Fruit fly (Drosophila melanogaster) whole organism, wandering third instar larva: ENCODE measurements around the gene Wdr92.

Experiments used
- Abd-B ChIP-seq: fragments of >200 bp; optimal IDR thresholded peaks from 2 replicates; lab custom pipeline; 2017; ENCODE audit warnings: missing biosample characterization, missing genetic modification characterization
- CG32264 ChIP-seq: fragments of 200-800 bp; sonication (Bioruptor generic); optimal IDR thresholded peaks from 2 replicates; lab custom pipeline; 2016; ENCODE audit warnings: missing biosample characterization, missing genetic modification characterization
- CrebA ChIP-seq: fragments of 200-800 bp; sonication (Bioruptor generic); optimal IDR thresholded peaks from 2 replicates; lab custom pipeline; 2016; ENCODE audit warnings: missing biosample characterization, mild to moderate bottlenecking, missing genetic modification characterization, borderline replicate concordance
- Dfd ChIP-seq: fragments of >200 bp; optimal IDR thresholded peaks from 2 replicates; lab custom pipeline; 2017; ENCODE audit warnings: missing biosample characterization, missing genetic modification characterization
- Dif ChIP-seq: fragments of 200-275, 200-300 bp; sonication (Bioruptor generic); optimal IDR thresholded peaks from 2 replicates; lab custom pipeline; 2018; ENCODE audit warnings: missing biosample characterization, missing genetic modification characterization; ENCODE audit not compliant: partially characterized antibody
- GATAd ChIP-seq: sonication (Bioruptor generic); optimal IDR thresholded peaks from 2 replicates; lab custom pipeline; 2016; ENCODE audit warnings: missing biosample characterization, missing genetic modification characterization
- HLH106 ChIP-seq: fragments of 200-800 bp; optimal IDR thresholded peaks from 3 replicates; lab custom pipeline; 2019; ENCODE audit warnings: missing biosample characterization, mild to moderate bottlenecking, missing genetic modification characterization, moderate library complexity
- Hnf4 ChIP-seq: fragments of 200-800 bp; sonication (Bioruptor generic); optimal IDR thresholded peaks from 2 replicates; lab custom pipeline; 2016; ENCODE audit warnings: missing biosample characterization, mild to moderate bottlenecking, missing genetic modification characterization
- Hr78 ChIP-seq: fragments of >200 bp; optimal IDR thresholded peaks from 2 replicates; lab custom pipeline; 2017; ENCODE audit warnings: missing biosample characterization, missing genetic modification characterization
- Hr83 ChIP-seq: fragments of 200-300 bp; sonication (Bioruptor generic); optimal IDR thresholded peaks from 2 replicates; lab custom pipeline; 2016; ENCODE audit warnings: missing biosample characterization, mild to moderate bottlenecking, missing genetic modification characterization, moderate library complexity; ENCODE audit not compliant: poor library complexity, severe bottlenecking
- Jra ChIP-seq: sonication (Bioruptor generic); optimal IDR thresholded peaks from 2 replicates; lab custom pipeline; 2016; ENCODE audit warnings: missing biosample characterization, missing genetic modification characterization
- Mio ChIP-seq: sonication (Bioruptor generic); optimal IDR thresholded peaks from 2 replicates; lab custom pipeline; 2016; ENCODE audit warnings: missing biosample characterization, missing genetic modification characterization
- Myc ChIP-seq: fragments of >200 bp; optimal IDR thresholded peaks from 2 replicates; lab custom pipeline; 2017
- N ChIP-seq: fragments of >200 bp; optimal IDR thresholded peaks from 2 replicates; lab custom pipeline; 2018; ENCODE audit warnings: missing biosample characterization, missing external identifiers, missing genetic modification characterization
- OdsH ChIP-seq: fragments of 200-800 bp; sonication (Bioruptor generic); optimal IDR thresholded peaks from 2 replicates; lab custom pipeline; 2016; ENCODE audit warnings: missing biosample characterization, mild to moderate bottlenecking, missing genetic modification characterization
- Rel ChIP-seq, 2 experiments: fragments of 200-800 bp; sonication (Bioruptor generic) in 1 of 2; optimal IDR thresholded peaks; 2 replicates in 1 of 2; 3 replicates in 1 of 2; lab custom pipeline; 2016 to 2019; ENCODE audit warnings: mild to moderate bottlenecking in 2 of 2, missing biosample characterization in 2 of 2, missing genetic modification characterization in 2 of 2, moderate library complexity in 1 of 2
- Sp1 ChIP-seq: fragments of 200-800 bp; sonication (Bioruptor generic); optimal IDR thresholded peaks from 3 replicates; lab custom pipeline; 2019; ENCODE audit warnings: missing biosample characterization, mild to moderate bottlenecking, missing genetic modification characterization, moderate library complexity
- Vsx2 ChIP-seq: fragments of 200-300, 225-300 bp; sonication (Bioruptor generic); optimal IDR thresholded peaks from 2 replicates; lab custom pipeline; 2018; ENCODE audit warnings: missing biosample characterization, missing genetic modification characterization; ENCODE audit not compliant: partially characterized antibody
- br ChIP-seq: fragments of 200-800 bp; sonication (Bioruptor generic); optimal IDR thresholded peaks from 2 replicates; lab custom pipeline; 2016; ENCODE audit warnings: missing biosample characterization, missing genetic modification characterization
- brk ChIP-seq: fragments of 200-800 bp; sonication (Bioruptor generic); optimal IDR thresholded peaks from 2 replicates; lab custom pipeline; 2016; ENCODE audit warnings: missing biosample characterization, mild to moderate bottlenecking, missing genetic modification characterization
- dl ChIP-seq, 2 experiments: fragments of 175-275, 200-275 bp in 1 of 2; fragments of 200-275 bp in 1 of 2; sonication (Bioruptor generic); optimal IDR thresholded peaks; lab custom pipeline; 2018; ENCODE audit warnings: mild to moderate bottlenecking in 2 of 2, missing biosample characterization in 2 of 2, missing genetic modification characterization in 2 of 2, moderate library complexity in 2 of 2; ENCODE audit not compliant: partially characterized antibody in 2 of 2, insufficient read depth in 1 of 2
- dmrt93B ChIP-seq: fragments of 200-800 bp; sonication (Bioruptor generic); optimal IDR thresholded peaks from 2 replicates; lab custom pipeline; 2018; ENCODE audit warnings: missing biosample characterization, mild to moderate bottlenecking, missing genetic modification characterization
- dsf ChIP-seq: sonication (Bioruptor generic); optimal IDR thresholded peaks from 2 replicates; lab custom pipeline; 2016; ENCODE audit warnings: missing biosample characterization, missing genetic modification characterization, borderline replicate concordance
- ey ChIP-seq: fragments of 200-800 bp; sonication (Bioruptor generic); optimal IDR thresholded peaks from 2 replicates; lab custom pipeline; 2016; ENCODE audit warnings: missing biosample characterization, missing genetic modification characterization
- foxo ChIP-seq, 2 experiments: fragments of 200-800 bp; sonication (Bioruptor generic); optimal IDR thresholded peaks; 2 replicates in 1 of 2; 3 replicates in 1 of 2; lab custom pipeline; 2016 to 2017; ENCODE audit warnings: missing biosample characterization in 2 of 2, missing genetic modification characterization in 2 of 2
- fru ChIP-seq: fragments of 200-800 bp; sonication (Bioruptor generic); optimal IDR thresholded peaks from 3 replicates; lab custom pipeline; 2016; ENCODE audit warnings: missing biosample characterization, mild to moderate bottlenecking, missing genetic modification characterization
- h ChIP-seq: fragments of 200-800 bp; sonication (Bioruptor generic); optimal IDR thresholded peaks from 3 replicates; lab custom pipeline; 2016; ENCODE audit warnings: missing biosample characterization, mild to moderate bottlenecking, missing genetic modification characterization
- jim ChIP-seq: fragments of 175-275, 200-325 bp; sonication (Bioruptor generic); optimal IDR thresholded peaks from 2 replicates; lab custom pipeline; 2016; ENCODE audit warnings: missing biosample characterization, mild to moderate bottlenecking, missing genetic modification characterization
- lola ChIP-seq: fragments of >200 bp; optimal IDR thresholded peaks from 2 replicates; lab custom pipeline; 2017; ENCODE audit warnings: missing biosample characterization, missing genetic modification characterization
- psq ChIP-seq: fragments of 200-800 bp; sonication (Bioruptor generic); optimal IDR thresholded peaks from 3 replicates; lab custom pipeline; 2017; ENCODE audit warnings: missing biosample characterization, mild to moderate bottlenecking, missing genetic modification characterization, moderate library complexity
- rgr ChIP-seq: fragments of 200-800 bp; sonication (Bioruptor generic); optimal IDR thresholded peaks from 3 replicates; lab custom pipeline; 2016; ENCODE audit warnings: missing biosample characterization, mild to moderate bottlenecking, missing genetic modification characterization
- sv ChIP-seq: fragments of 200-800 bp; sonication (Bioruptor generic); optimal IDR thresholded peaks from 3 replicates; lab custom pipeline; 2016; ENCODE audit warnings: missing biosample characterization, missing genetic modification characterization
- tai ChIP-seq: sonication (Bioruptor generic); optimal IDR thresholded peaks from 2 replicates; lab custom pipeline; 2016; ENCODE audit warnings: missing biosample characterization, missing genetic modification characterization
- usp ChIP-seq: fragments of >200 bp; optimal IDR thresholded peaks from 2 replicates; lab custom pipeline; 2017; ENCODE audit warnings: missing biosample characterization, missing genetic modification characterization
- woc ChIP-seq: sonication (Bioruptor generic); optimal IDR thresholded peaks from 2 replicates; lab custom pipeline; 2016; ENCODE audit warnings: missing biosample characterization, mild to moderate bottlenecking, missing genetic modification characterization

Gene Wdr92

dm6 chr3L:17941575-17941974 is 33.6 kb downstream of the Wdr92 start:
- TF ChIP-seq Sp1 = no peak
- no peak for TF ChIP-seq GATAd
- no peak for TF ChIP-seq sv
- TF ChIP-seq CrebA (GFP tag; lab: Kevin White, UChicago) = no peak
- TF ChIP-seq CG32264 (GFP tag; lab: Kevin White, UChicago) = no peak
- TF ChIP-seq psq (GFP tag; lab: Kevin White, UChicago) = no peak
- no peak for TF ChIP-seq Abd-B (GFP tag; lab: Kevin White, UChicago)
- no peak for TF ChIP-seq HLH106 (tag; lab: Kevin White, UChicago)
- TF ChIP-seq Mio (GFP tag; lab: Kevin White, UChicago) = no peak
- TF ChIP-seq N (GFP tag; lab: Kevin White, UChicago) = no peak

DNA sequence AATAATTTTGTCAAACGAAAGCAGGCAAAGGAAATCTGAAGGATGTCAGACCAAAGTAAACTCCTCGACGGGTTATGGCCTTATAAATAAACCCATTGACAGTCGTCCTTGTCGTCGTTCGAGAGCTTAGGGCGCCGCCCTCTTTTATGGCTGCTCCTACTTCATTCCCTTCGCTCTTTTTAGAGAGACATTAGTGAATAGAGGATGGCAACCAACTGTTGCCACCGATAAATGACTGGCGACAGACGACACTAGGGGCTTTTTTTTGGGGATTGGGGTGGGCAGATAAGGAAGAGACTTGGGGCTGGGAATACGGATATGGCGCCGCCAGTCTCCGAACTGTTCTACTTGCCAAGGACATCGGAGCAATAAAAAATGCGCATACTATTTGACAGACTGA is 34.5 kb downstream of the Wdr92 start:
- TF ChIP-seq jim (GFP tag; lab: Kevin White, UChicago) (no peak), dsf (GFP tag; lab: Kevin White, UChicago) (no peak), Mio (GFP tag; lab: Kevin White, UChicago) (no peak), woc (no peak), Myc (lab: Kevin White, UChicago) (no peak), rgr (GFP tag; lab: Kevin White, UChicago) (no peak), Jra (GFP tag; lab: Kevin White, UChicago) (no peak), Hr78 (no peak), sv (no peak), Dfd (GFP tag; lab: Kevin White, UChicago) (no peak), HLH106 (tag; lab: Kevin White, UChicago) (no peak), Hnf4 (GFP tag; lab: Kevin White, UChicago) (no peak), dmrt93B (no peak), OdsH (no peak), CrebA (GFP tag; lab: Kevin White, UChicago) (no peak)

dm6 chr3L:17944614-17945013 is 36.7 kb downstream of the Wdr92 start:
- TF ChIP-seq Dfd (GFP tag; lab: Kevin White, UChicago) (no peak), Hr83 (GFP tag; lab: Kevin White, UChicago) (peak; percentile 26), lola (GFP tag; lab: Kevin White, UChicago) (no peak)

DNA sequence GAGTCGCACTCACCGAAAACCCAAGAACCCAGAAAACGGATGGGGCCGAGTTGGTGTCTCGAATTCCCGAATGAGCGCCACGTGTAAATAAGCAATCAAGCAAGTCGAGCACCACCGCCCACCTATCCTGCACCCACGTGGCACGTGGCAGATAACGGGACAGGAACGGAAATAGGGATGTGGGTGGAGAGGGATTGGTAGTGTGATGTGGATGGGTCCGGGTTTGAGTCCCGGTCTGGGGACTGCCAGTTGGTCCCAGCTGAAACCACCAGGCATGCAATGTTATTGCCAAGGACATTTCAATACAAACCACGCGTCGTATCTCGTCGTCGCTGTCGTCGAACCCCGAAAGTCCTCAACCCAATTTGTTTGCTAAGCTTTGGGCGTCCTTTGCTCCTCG is 37.5 kb downstream of the Wdr92 start:
- TF ChIP-seq Abd-B (GFP tag; lab: Kevin White, UChicago) = no peak
- no peak for TF ChIP-seq dl (GFP tag; optimal IDR thresholded peaks at IDR 0.05; lab: Kevin White, UChicago; ENCODE audit: insufficient read depth in 1 of 2, partially characterized antibody in 2 of 2)
- TF ChIP-seq usp (GFP tag; lab: Kevin White, UChicago) = no peak
- no peak for TF ChIP-seq fru (GFP tag; lab: Kevin White, UChicago)
- TF ChIP-seq ey (GFP tag; lab: Kevin White, UChicago) = no peak

dm6 chr3L:17946376-17946775 is 38.4 kb downstream of the Wdr92 start:
- TF ChIP-seq Mio (GFP tag; lab: Kevin White, UChicago) (no peak), psq (GFP tag; lab: Kevin White, UChicago) (no peak), dmrt93B (no peak), sv (no peak), GATAd (no peak), rgr (GFP tag; lab: Kevin White, UChicago) (no peak), jim (GFP tag; lab: Kevin White, UChicago) (no peak), brk (GFP tag; lab: Kevin White, UChicago) (no peak)
- TF ChIP-seq, all 38 proteins: peak for 0

DNA sequence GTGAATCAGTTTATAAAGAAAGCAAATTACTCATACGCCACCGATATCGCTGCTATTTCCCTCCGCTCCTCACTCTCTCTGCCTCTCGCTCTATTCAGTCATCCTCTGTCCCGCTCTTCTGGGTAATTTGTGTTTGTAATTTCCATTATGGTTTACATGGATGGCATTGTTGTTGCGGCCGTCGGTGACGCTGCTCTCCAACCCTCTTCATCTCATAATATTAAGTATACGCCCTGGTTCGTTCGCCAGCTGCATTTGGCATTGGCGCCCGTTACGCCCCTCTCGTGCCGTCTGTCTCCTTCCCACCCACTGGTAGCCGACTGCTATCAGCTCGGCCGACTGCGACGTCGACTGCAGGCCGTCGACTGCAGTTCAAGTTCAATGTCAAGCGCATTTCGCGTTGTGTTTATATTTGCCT is 39.4 kb downstream of the Wdr92 start:
- TF ChIP-seq HLH106 (tag; lab: Kevin White, UChicago) = peak; percentile 19
- peak; percentile 36 for TF ChIP-seq CrebA (GFP tag; lab: Kevin White, UChicago)
- peak; percentile 58 for TF ChIP-seq Hr83 (GFP tag; lab: Kevin White, UChicago)
- TF ChIP-seq brk (GFP tag; lab: Kevin White, UChicago) = peak; percentile 42
- peak; percentile 67 for TF ChIP-seq h (GFP tag; lab: Kevin White, UChicago)
- TF ChIP-seq CG32264 (GFP tag; lab: Kevin White, UChicago) = peak; percentile 14
- TF ChIP-seq foxo (GFP tag; optimal IDR thresholded peaks at IDR 0.05; lab: Kevin White, UChicago) = peak in 1 of 2 experiments; percentile 30
- no peak for TF ChIP-seq lola (GFP tag; lab: Kevin White, UChicago)
- TF ChIP-seq dl (GFP tag; optimal IDR thresholded peaks at IDR 0.05; lab: Kevin White, UChicago; ENCODE audit: insufficient read depth in 1 of 2, partially characterized antibody in 2 of 2) = peak in 1 of 2 experiments; percentile 6
- peak; percentile 70 for TF ChIP-seq Hnf4 (GFP tag; lab: Kevin White, UChicago)
- TF ChIP-seq Vsx2 (GFP tag; lab: Kevin White, UChicago) = no peak
- no peak for TF ChIP-seq dmrt93B
- TF ChIP-seq psq (GFP tag; lab: Kevin White, UChicago) = peak; percentile 19
- TF ChIP-seq tai = peak; percentile 53
- no peak for TF ChIP-seq sv
- peak; percentile 39 for TF ChIP-seq Sp1
- TF ChIP-seq GATAd = peak; percentile 23
- TF ChIP-seq Jra (GFP tag; lab: Kevin White, UChicago) = peak; percentile 85
- TF ChIP-seq rgr (GFP tag; lab: Kevin White, UChicago) = peak; percentile 4
- TF ChIP-seq br (GFP tag; lab: Kevin White, UChicago) = peak; percentile 45
- no peak for TF ChIP-seq Dif (GFP tag; lab: Kevin White, UChicago)
- TF ChIP-seq fru (GFP tag; lab: Kevin White, UChicago) = peak; percentile 49
- TF ChIP-seq Abd-B (GFP tag; lab: Kevin White, UChicago) = no peak
- TF ChIP-seq Rel (GFP tag; optimal IDR thresholded peaks at IDR 0.05; lab: Kevin White, UChicago) = no peak
- peak; percentile 85 for TF ChIP-seq Rel (tag; optimal IDR thresholded peaks at IDR 0.05; lab: Kevin White, UChicago)
